Fruit fly (Drosophila melanogaster) whole organism, embryonic: ENCODE data around the gene CG44476.
A peak's percentile ranks its signal among the peaks of the same experiment; 100 is the strongest.

Experiments used
- Abd-B ChIP-seq: fragments of 200-800 bp; sonication (Bioruptor generic); optimal IDR thresholded peaks from 2 replicates; lab custom pipeline; 2018; ENCODE audit warnings: missing biosample characterization, mild to moderate bottlenecking, missing genetic modification characterization, moderate library complexity
- Antp ChIP-seq: fragments of 200-800 bp; sonication (Bioruptor generic); optimal IDR thresholded peaks from 3 replicates; lab custom pipeline; 2016; ENCODE audit warnings: missing biosample characterization, missing genetic modification characterization
- C15 ChIP-seq: fragments of 200-800 bp; sonication (Bioruptor generic); IDR thresholded peaks from 3 replicates; pipeline ENCODE4 v1.3.6; 2022; ENCODE audit warnings: missing biosample characterization, missing genetic modification characterization
- CG1024 ChIP-seq: fragments of 200-800 bp; sonication (Bioruptor generic); IDR thresholded peaks from 2 replicates; pipeline ENCODE4 v1.3.6; 2022; ENCODE audit warnings: missing biosample characterization, missing genetic modification characterization
- CG11085 ChIP-seq: fragments of 200-800 bp; sonication (Bioruptor generic); IDR thresholded peaks from 2 replicates; pipeline ENCODE4 v1.3.6; 2022; ENCODE audit warnings: missing biosample characterization, missing genetic modification characterization
- CG11560 ChIP-seq: fragments of 200-800 bp; sonication (Bioruptor generic); IDR thresholded peaks from 3 replicates; pipeline ENCODE4 v1.3.6; 2022; ENCODE audit warnings: missing biosample characterization, missing genetic modification characterization
- CG11696 ChIP-seq: fragments of 200-800 bp; sonication (Bioruptor generic); IDR thresholded peaks from 2 replicates; pipeline ENCODE4 v1.3.6; 2022; ENCODE audit warnings: missing biosample characterization, missing genetic modification characterization
- CG1233 ChIP-seq: fragments of 200-800 bp; sonication (Bioruptor generic); optimal IDR thresholded peaks from 4 replicates; lab custom pipeline; 2018; ENCODE audit warnings: missing biosample characterization, mild to moderate bottlenecking, missing genetic modification characterization
- CG12769 ChIP-seq: fragments of 200-800 bp; sonication (Bioruptor generic); optimal IDR thresholded peaks from 2 replicates; lab custom pipeline; 2019; ENCODE audit warnings: missing biosample characterization, mild to moderate bottlenecking, missing genetic modification characterization, moderate library complexity
- CG14014 ChIP-seq: fragments of 200-800 bp; sonication (Bioruptor generic); IDR thresholded peaks from 2 replicates; pipeline ENCODE4 v1.3.6; 2022; ENCODE audit warnings: missing biosample characterization, missing genetic modification characterization
- CG2199 ChIP-seq: fragments of 200-800 bp; sonication (Bioruptor generic); IDR thresholded peaks from 3 replicates; pipeline ENCODE4 v1.3.6; 2022; ENCODE audit warnings: missing biosample characterization, missing genetic modification characterization
- CG2678 ChIP-seq: fragments of 200-800 bp; sonication (Bioruptor generic); optimal IDR thresholded peaks from 3 replicates; lab custom pipeline; 2019; ENCODE audit warnings: missing biosample characterization, mild to moderate bottlenecking, missing genetic modification characterization, moderate library complexity
- CG30403 ChIP-seq: fragments of 200-800 bp; sonication (Bioruptor generic); optimal IDR thresholded peaks from 3 replicates; lab custom pipeline; 2016; ENCODE audit warnings: missing biosample characterization, missing genetic modification characterization
- CG33557 ChIP-seq: fragments of 200-800 bp; sonication (Bioruptor generic); optimal IDR thresholded peaks from 2 replicates; lab custom pipeline; 2019; ENCODE audit warnings: missing biosample characterization, mild to moderate bottlenecking, missing genetic modification characterization, moderate library complexity
- CG34224 ChIP-seq: fragments of 200-800 bp; sonication (Bioruptor generic); IDR thresholded peaks from 3 replicates; pipeline ENCODE4 v1.3.6; 2022; ENCODE audit warnings: missing biosample characterization, missing genetic modification characterization; ENCODE audit not compliant: partially characterized antibody
- CG4707 ChIP-seq: fragments of 200-800 bp; sonication (Bioruptor generic); optimal IDR thresholded peaks from 2 replicates; lab custom pipeline; 2018; ENCODE audit warnings: missing biosample characterization, mild to moderate bottlenecking, missing genetic modification characterization, moderate library complexity
- CG5245 ChIP-seq: fragments of 200-800 bp; sonication (Bioruptor generic); optimal IDR thresholded peaks from 3 replicates; lab custom pipeline; 2016; ENCODE audit warnings: missing biosample characterization, missing genetic modification characterization
- CG6683 ChIP-seq: fragments of 200-800 bp; sonication (Bioruptor generic); optimal IDR thresholded peaks from 2 replicates; lab custom pipeline; 2017; ENCODE audit warnings: missing biosample characterization, mild to moderate bottlenecking, missing genetic modification characterization, missing genetic modification reagents
- CG6813 ChIP-seq: fragments of 200-800 bp; sonication (Bioruptor generic); optimal IDR thresholded peaks from 2 replicates; lab custom pipeline; 2017; ENCODE audit warnings: missing biosample characterization, missing genetic modification characterization, mild to moderate bottlenecking, moderate library complexity, missing genetic modification reagents
- CG7928 ChIP-seq: fragments of 200-800 bp; sonication (Bioruptor generic); optimal IDR thresholded peaks from 2 replicates; lab custom pipeline; 2017; ENCODE audit warnings: missing biosample characterization, mild to moderate bottlenecking, missing genetic modification characterization
- Dp ChIP-seq: fragments of 200-800 bp; sonication (Bioruptor generic); optimal IDR thresholded peaks from 2 replicates; lab custom pipeline; 2018; ENCODE audit warnings: missing biosample characterization, mild to moderate bottlenecking, missing genetic modification characterization, moderate library complexity
- Elba2 ChIP-seq: fragments of 200-800 bp; sonication (Bioruptor generic); optimal IDR thresholded peaks from 3 replicates; lab custom pipeline; 2016; ENCODE audit warnings: missing biosample characterization, missing genetic modification characterization
- HmgD ChIP-seq: fragments of 200-800 bp; sonication (Bioruptor generic); optimal IDR thresholded peaks from 3 replicates; lab custom pipeline; 2016; ENCODE audit warnings: missing biosample characterization, missing genetic modification characterization
- Hmx ChIP-seq: fragments of 200-800 bp; sonication (Bioruptor generic); optimal IDR thresholded peaks from 2 replicates; lab custom pipeline; 2016; ENCODE audit warnings: missing biosample characterization, missing genetic modification characterization
- Hr78 ChIP-seq, 2 experiments: fragments of 200-800 bp in 1 of 2; fragments of >200 bp in 1 of 2; sonication (Bioruptor generic) in 1 of 2; optimal IDR thresholded peaks; 2 replicates each; lab custom pipeline; 2017 to 2019; ENCODE audit warnings: missing biosample characterization in 2 of 2, missing genetic modification characterization in 2 of 2, mild to moderate bottlenecking in 1 of 2, moderate library complexity in 1 of 2
- Max ChIP-seq: fragments of 200-800 bp; sonication (Bioruptor generic); optimal IDR thresholded peaks from 2 replicates; lab custom pipeline; 2016; ENCODE audit warnings: missing biosample characterization, mild to moderate bottlenecking, missing genetic modification characterization
- PHDP ChIP-seq: fragments of 200-800 bp; sonication (Bioruptor generic); optimal IDR thresholded peaks from 3 replicates; lab custom pipeline; 2018; ENCODE audit warnings: missing biosample characterization, mild to moderate bottlenecking, missing genetic modification characterization, moderate library complexity
- Rfx ChIP-seq: fragments of 200-800 bp; sonication (Bioruptor generic); IDR thresholded peaks from 2 replicates; pipeline ENCODE4 v1.3.6; 2022; ENCODE audit warnings: missing biosample characterization, missing genetic modification characterization
- Rx ChIP-seq: fragments of 200-800 bp; sonication (Bioruptor generic); IDR thresholded peaks from 2 replicates; pipeline ENCODE4 v1.3.6; 2022; ENCODE audit warnings: missing biosample characterization, missing genetic modification characterization
- Sox100B ChIP-seq: fragments of 200-800 bp; sonication (Bioruptor generic); optimal IDR thresholded peaks from 3 replicates; lab custom pipeline; 2018; ENCODE audit warnings: missing biosample characterization, mild to moderate bottlenecking, missing genetic modification characterization
- Tbp ChIP-seq: fragments of >200 bp; optimal IDR thresholded peaks from 2 replicates; lab custom pipeline; 2018; ENCODE audit warnings: missing biosample characterization, missing genetic modification characterization
- Xrp1 ChIP-seq: fragments of 200-800 bp; sonication (Bioruptor generic); IDR thresholded peaks from 2 replicates; pipeline ENCODE4 v1.3.6; 2022; ENCODE audit warnings: missing biosample characterization, missing genetic modification characterization
- abd-A ChIP-seq: fragments of 200-800 bp; sonication (Bioruptor generic); optimal IDR thresholded peaks from 3 replicates; lab custom pipeline; 2019; ENCODE audit warnings: missing biosample characterization, mild to moderate bottlenecking, missing genetic modification characterization, moderate library complexity
- amos ChIP-seq: fragments of 200-800 bp; sonication (Bioruptor generic); IDR thresholded peaks from 2 replicates; pipeline ENCODE4 v1.3.6; 2022; ENCODE audit warnings: missing biosample characterization, missing genetic modification characterization; ENCODE audit not compliant: partially characterized antibody
- bbx ChIP-seq: fragments of 200-800 bp; sonication (Bioruptor generic); IDR thresholded peaks from 2 replicates; pipeline ENCODE4 v1.3.6; 2022; ENCODE audit warnings: missing biosample characterization, missing genetic modification characterization; ENCODE audit not compliant: partially characterized antibody
- bsh ChIP-seq, 2 experiments: fragments of 200-800 bp; sonication (Bioruptor generic); optimal IDR thresholded peaks; 2 replicates each; lab custom pipeline; 2017 to 2018; ENCODE audit warnings: mild to moderate bottlenecking in 2 of 2, missing biosample characterization in 2 of 2, missing genetic modification characterization in 2 of 2, moderate library complexity in 1 of 2
- corto ChIP-seq: fragments of 200-800 bp; sonication (Bioruptor generic); optimal IDR thresholded peaks from 2 replicates; lab custom pipeline; 2016; ENCODE audit warnings: missing biosample characterization, mild to moderate bottlenecking, missing genetic modification characterization, moderate library complexity
- da ChIP-seq: fragments of 200-800 bp; sonication (Bioruptor generic); optimal IDR thresholded peaks from 2 replicates; lab custom pipeline; 2016; ENCODE audit warnings: missing biosample characterization, missing genetic modification characterization
- danr ChIP-seq: fragments of 200-800 bp; sonication (Bioruptor generic); IDR thresholded peaks from 2 replicates; pipeline ENCODE4 v1.3.6; 2022; ENCODE audit warnings: missing biosample characterization, missing genetic modification characterization
- dati ChIP-seq: fragments of 200-800 bp; sonication (Bioruptor generic); IDR thresholded peaks from 2 replicates; pipeline ENCODE4 v1.3.6; 2022; ENCODE audit warnings: missing biosample characterization, missing genetic modification characterization
- dpn ChIP-seq, 2 experiments: fragments of 200-800 bp; sonication (Bioruptor generic); optimal IDR thresholded peaks; 3 replicates each; lab custom pipeline; 2016; ENCODE audit warnings: missing biosample characterization in 2 of 2, missing genetic modification characterization in 2 of 2
- insv ChIP-seq, 2 experiments: fragments of 200-800 bp; sonication (Bioruptor generic); optimal IDR thresholded peaks; 3 replicates each; lab custom pipeline; 2016 to 2018; ENCODE audit warnings: missing biosample characterization in 2 of 2, missing genetic modification characterization in 2 of 2
- nerfin-1 ChIP-seq: fragments of 200-800 bp; sonication (Bioruptor generic); optimal IDR thresholded peaks from 3 replicates; lab custom pipeline; 2019; ENCODE audit warnings: missing biosample characterization, mild to moderate bottlenecking, missing genetic modification characterization, moderate library complexity
- pfk ChIP-seq: fragments of 200-800 bp; sonication (Bioruptor generic); optimal IDR thresholded peaks from 2 replicates; lab custom pipeline; 2018; ENCODE audit warnings: missing biosample characterization, mild to moderate bottlenecking, missing genetic modification characterization, moderate library complexity
- psq ChIP-seq: fragments of 200-800 bp; sonication (Bioruptor generic); optimal IDR thresholded peaks from 2 replicates; lab custom pipeline; 2017; ENCODE audit warnings: missing biosample characterization, missing genetic modification characterization
- rib ChIP-seq: fragments of 200-800 bp; sonication (Bioruptor generic); IDR thresholded peaks from 2 replicates; pipeline ENCODE4 v1.3.6; 2022; ENCODE audit warnings: missing biosample characterization, missing genetic modification characterization
- ro ChIP-seq: fragments of 200-800 bp; sonication (Bioruptor generic); IDR thresholded peaks from 2 replicates; pipeline ENCODE4 v1.3.6; 2022; ENCODE audit warnings: missing biosample characterization, missing genetic modification characterization
- tup ChIP-seq: fragments of 200-800 bp; sonication (Bioruptor generic); optimal IDR thresholded peaks from 2 replicates; lab custom pipeline; 2016; ENCODE audit warnings: missing biosample characterization, mild to moderate bottlenecking, missing genetic modification characterization, moderate library complexity
- zf30C ChIP-seq: fragments of 200-800 bp; sonication (Bioruptor generic); optimal IDR thresholded peaks from 3 replicates; lab custom pipeline; 2018; ENCODE audit warnings: missing biosample characterization, mild to moderate bottlenecking, missing genetic modification characterization

The CG44476 gene

dm6 chr2L:18150393-18151133, 37.6 kb upstream of the CG44476 start (continued):
- TF ChIP-seq rib (GFP tag; lab: Robert Waterston, UW) (peak; percentile 38; the same call in 1 of the 2 replicates), HmgD (GFP tag; lab: Kevin White, UChicago) (no peak), CG5245 (GFP tag; lab: Kevin White, UChicago) (no peak), CG1024 (GFP tag; lab: Robert Waterston, UW) (no peak), CG1233 (GFP tag; lab: Kevin White, UChicago) (no peak), CG33557 (GFP tag; lab: Kevin White, UChicago) (no peak), CG34224 (GFP tag; lab: Robert Waterston, UW) (no peak), PHDP (tag; lab: Kevin White, UChicago) (peak; percentile 11), CG2678 (tag; lab: Kevin White, UChicago) (peak; percentile 47), C15 (GFP tag; lab: Robert Waterston, UW) (no peak), Tbp (GFP tag; lab: Kevin White, UChicago) (no peak), Abd-B (GFP tag; lab: Kevin White, UChicago) (no peak), abd-A (tag; lab: Kevin White, UChicago) (no peak), CG7928 (GFP tag; lab: Kevin White, UChicago) (no peak), Hr78 (GFP tag; optimal IDR thresholded peaks at IDR 0.05; lab: Kevin White, UChicago) (no peak), dati (GFP tag; lab: Robert Waterston, UW) (no peak), bsh (GFP tag; optimal IDR thresholded peaks at IDR 0.05; lab: Kevin White, UChicago) (peak in 1 of 2 experiments; percentile 16), corto (GFP tag; lab: Kevin White, UChicago) (no peak), CG12769 (tag; lab: Kevin White, UChicago) (peak; percentile 92), Rfx (GFP tag; lab: Robert Waterston, UW) (peak; percentile 82; the same call in 1 of the 2 replicates), psq (no peak), CG6813 (GFP tag; lab: Kevin White, UChicago) (no peak), zf30C (GFP tag; lab: Kevin White, UChicago) (peak; percentile 86), ro (GFP tag; lab: Robert Waterston, UW) (no peak), tup (GFP tag; lab: Kevin White, UChicago) (no peak), Sox100B (peak; percentile 55), CG11560 (tag; lab: Robert Waterston, UW) (no peak), Antp (GFP tag; lab: Kevin White, UChicago) (peak; percentile 52), Max (GFP tag; lab: Kevin White, UChicago) (no peak), amos (no peak), da (peak; percentile 1), CG11085 (GFP tag; lab: Robert Waterston, UW) (peak; percentile 53; the same call in 1 of the 2 replicates), CG2199 (peak; percentile 60; the same call in 1 of the 3 replicates), bbx (GFP tag; lab: Robert Waterston, UW) (no peak), Rx (GFP tag; lab: Robert Waterston, UW) (0 out of 2 replicates have a peak, but pooled peaks have one; percentile 26), Elba2 (GFP tag; lab: Kevin White, UChicago) (no peak), Dp (GFP tag; lab: Kevin White, UChicago) (no peak), Hmx (no peak), Xrp1 (GFP tag; lab: Robert Waterston, UW) (peak; percentile 32; the same call in 1 of the 2 replicates), insv (GFP tag; optimal IDR thresholded peaks at IDR 0.05; lab: Kevin White, UChicago) (peak in 1 of 2 experiments; percentile 5), CG14014 (GFP tag; lab: Robert Waterston, UW) (0 out of 2 replicates have a peak, but pooled peaks have one; percentile 49), danr (GFP tag; lab: Robert Waterston, UW) (no peak), CG6683 (GFP tag; lab: Kevin White, UChicago) (no peak), nerfin-1 (no peak), pfk (no peak), CG4707 (GFP tag; lab: Kevin White, UChicago) (no peak), CG30403 (GFP tag; lab: Kevin White, UChicago) (no peak), dpn (GFP tag; optimal IDR thresholded peaks at IDR 0.05; lab: Kevin White, UChicago) (peak; percentile 8 to 41), CG11696 (GFP tag; lab: Robert Waterston, UW) (peak; percentile 46)
